Fruit fly (Drosophila melanogaster): Measurements from ENCODE around the gene mRpL23.

dm6 chr3L:2422763-2423162 is 49.3 kb upstream of the mRpL23 start:
- TF ChIP-seq az2 (GFP tag; optimal IDR thresholded peaks at IDR 0.05) (no peak), sna (GFP tag; IDR thresholded peaks at IDR 0.05; ENCODE audit: partially characterized antibody) (no peak), CrebB (tag; optimal IDR thresholded peaks at IDR 0.05) (no peak), B-H2 (GFP tag; optimal IDR thresholded peaks at IDR 0.05) (no peak), Hmr (GFP tag; optimal IDR thresholded peaks at IDR 0.05) (no peak), kah (GFP tag; optimal IDR thresholded peaks at IDR 0.05) (no peak), Spps (tag; optimal IDR thresholded peaks at IDR 0.05) (no peak), CG18476 (GFP tag; optimal IDR thresholded peaks at IDR 0.05) (no peak), ham (GFP tag; IDR thresholded peaks at IDR 0.05) (no peak), dysf (GFP tag; IDR thresholded peaks at IDR 0.05) (no peak), gsb (GFP tag; IDR thresholded peaks at IDR 0.05) (no peak), abd-A (tag; optimal IDR thresholded peaks at IDR 0.05) (peak; percentile 79), Hr3 (GFP tag; optimal IDR thresholded peaks at IDR 0.05) (no peak), lilli (GFP tag; optimal IDR thresholded peaks at IDR 0.05) (no peak)

All from whole organism, embryonic.